Worm (Caenorhabditis elegans): ENCODE measurements around the gene F07E5.9.

The F07E5.9 gene

DNA sequence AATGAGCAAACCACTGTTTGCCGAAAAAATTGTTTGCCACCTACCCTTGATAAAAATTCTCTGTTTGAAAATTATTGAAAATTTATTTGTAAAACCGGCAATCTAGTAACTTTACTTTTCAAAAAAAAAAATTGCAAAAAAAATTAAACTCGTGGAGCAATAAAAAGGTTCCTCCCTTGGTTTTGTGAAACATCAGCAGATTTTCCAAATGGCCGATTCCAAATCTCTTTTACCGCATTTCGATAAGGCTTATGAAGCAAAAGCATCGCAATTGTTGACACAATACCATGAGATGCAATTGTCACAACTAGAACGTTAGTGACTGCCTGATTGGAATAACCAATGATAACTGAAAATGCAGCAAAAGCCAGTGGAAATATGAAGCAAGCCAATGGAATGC, 34.2 kb upstream of the F07E5.9 start:
- no peak for TF ChIP-seq sdz-38 (tag; optimal IDR thresholded peaks at IDR 0.05)
- TF ChIP-seq Y67H2A.10 (GFP tag; conservative IDR thresholded peaks at IDR 0.05) = no peak
- no peak for TF ChIP-seq Y53F4B.3 (GFP tag; IDR thresholded peaks at IDR 0.05)
- TF ChIP-seq Y79H2A.3 (GFP tag; conservative IDR thresholded peaks at IDR 0.05) = no peak
- TF ChIP-seq F22D6.2 (tag; optimal IDR thresholded peaks at IDR 0.05) = no peak
- no peak for TF ChIP-seq lin-54 (GFP tag; optimal IDR thresholded peaks at IDR 0.05)
- no peak for TF ChIP-seq nhr-120 (GFP tag; IDR thresholded peaks at IDR 0.05)
- TF ChIP-seq Y56A3A.18 (GFP tag; IDR thresholded peaks at IDR 0.05) = no peak

DNA sequence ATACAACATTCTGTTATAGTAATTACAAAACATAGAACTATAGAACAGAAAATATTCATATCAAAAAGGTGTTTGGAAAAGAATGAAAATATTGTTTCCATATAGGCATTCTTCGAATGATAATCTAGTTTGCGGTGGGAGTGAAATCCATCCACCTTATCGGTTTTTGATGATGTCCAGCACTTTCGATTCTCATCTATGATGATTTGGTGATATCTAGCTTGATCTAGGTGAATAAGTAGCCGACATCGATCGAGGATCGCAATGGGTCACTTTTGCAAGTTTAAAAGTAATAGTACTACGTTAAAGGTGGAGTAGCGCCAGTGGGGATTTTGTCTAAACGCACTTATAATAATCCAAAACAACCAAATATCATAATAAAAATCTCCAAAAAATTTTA, 32.6 kb upstream of the F07E5.9 start, which contains the start of gene R52.6:
R52.6 (minus strand) TSS at position 101 of the 400 bp plus-strand sequence.
- TF ChIP-seq egl-44 (GFP tag; IDR thresholded peaks at IDR 0.05) (no peak), chd-7 (tag; optimal IDR thresholded peaks at IDR 0.05) (no peak), zim-3 (tag; optimal IDR thresholded peaks at IDR 0.05) (no peak), ztf-22 (GFP tag; optimal IDR thresholded peaks at IDR 0.05) (no peak)

DNA sequence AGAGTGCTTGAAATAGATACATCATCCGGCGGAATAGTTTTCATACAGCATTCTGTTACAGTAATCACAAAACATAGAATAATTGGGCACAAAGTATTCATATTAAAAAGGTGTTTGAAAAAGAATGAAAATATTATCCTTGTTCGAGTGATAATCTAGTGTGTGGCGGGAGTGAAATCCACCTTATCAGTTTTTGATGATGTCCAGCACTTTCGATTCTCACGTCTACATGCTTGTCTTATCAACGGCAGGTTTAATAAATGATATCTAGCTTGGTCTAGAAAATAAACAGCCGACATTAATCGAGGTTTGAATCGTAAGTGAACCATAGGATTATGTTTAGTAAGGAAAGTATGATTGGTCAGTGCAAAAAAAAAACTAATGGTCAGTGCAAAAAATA, 29.6 kb upstream of the F07E5.9 start, which contains the start of gene R52.5:
R52.5 (minus strand) TSS at position 101 of the 400 bp plus-strand sequence.
- no peak for TF ChIP-seq madf-10 (tag; optimal IDR thresholded peaks at IDR 0.05)
- TF ChIP-seq lir-1 (GFP tag; conservative IDR thresholded peaks at IDR 0.05) = no peak
- TF ChIP-seq him-1 (tag; optimal IDR thresholded peaks at IDR 0.05) = peak; percentile 52
- TF ChIP-seq nhr-80 (tag; optimal IDR thresholded peaks at IDR 0.05) = no peak
- TF ChIP-seq F33H1.4 (GFP tag; IDR thresholded peaks at IDR 0.05) = no peak
- TF ChIP-seq ztf-6 (GFP tag; IDR thresholded peaks at IDR 0.05) = no peak
- no peak for TF ChIP-seq snpc-1.3 (tag; optimal IDR thresholded peaks at IDR 0.05; ENCODE audit: insufficient read depth)
- no peak for TF ChIP-seq dpff-1 (tag; optimal IDR thresholded peaks at IDR 0.05)

DNA sequence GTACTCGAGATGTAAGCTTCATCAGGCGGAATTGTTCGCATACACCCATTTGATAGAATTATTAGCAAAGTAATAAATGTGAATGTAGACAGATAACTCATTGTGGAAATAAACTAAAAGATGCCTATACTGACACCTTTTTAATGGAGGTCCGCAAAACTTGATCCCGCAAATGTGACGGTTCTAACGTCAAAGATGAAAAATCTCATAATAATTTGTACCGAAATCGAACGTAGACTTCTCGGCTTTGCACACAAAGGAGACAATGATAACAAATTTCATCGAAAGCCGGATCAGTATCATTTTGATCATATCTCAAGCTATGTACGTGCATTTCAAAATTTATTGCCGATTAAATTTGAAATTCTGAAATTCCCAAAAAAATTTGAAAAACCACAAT, 28.0 kb upstream of the F07E5.9 start, which contains the start of gene R52.4:
R52.4 (minus strand) TSS at position 101 of the 400 bp plus-strand sequence.
- TF ChIP-seq lir-1 (GFP tag; conservative IDR thresholded peaks at IDR 0.05) (no peak), lin-54 (GFP tag; optimal IDR thresholded peaks at IDR 0.05) (no peak), K12H6.12 (tag; optimal IDR thresholded peaks at IDR 0.05) (no peak), egrh-3 (GFP tag; IDR thresholded peaks at IDR 0.05) (no peak), dpl-1 (GFP tag; optimal IDR thresholded peaks at IDR 0.05) (no peak), lin-40 (tag; optimal IDR thresholded peaks at IDR 0.05) (no peak), atf-7 (tag; optimal IDR thresholded peaks at IDR 0.05) (no peak), snpc-4 (GFP tag; optimal IDR thresholded peaks at IDR 0.05) (no peak), snpc-4 (tag; optimal IDR thresholded peaks at IDR 0.05) (no peak), aptf-3 (GFP tag; IDR thresholded peaks at IDR 0.05) (no peak), F55B11.4 (tag; optimal IDR thresholded peaks at IDR 0.05; ENCODE audit: borderline replicate concordance, insufficient read depth) (no peak), attf-5 (GFP tag; optimal IDR thresholded peaks at IDR 0.05) (no peak), B0035.1 (tag; optimal IDR thresholded peaks at IDR 0.05) (no peak), gei-17 (GFP tag; optimal IDR thresholded peaks at IDR 0.05) (no peak), zfh-2 (GFP tag; conservative IDR thresholded peaks at IDR 0.05) (no peak), snpc-1.3 (tag; optimal IDR thresholded peaks at IDR 0.05; ENCODE audit: insufficient read depth) (no peak), F52B5.7 (tag; optimal IDR thresholded peaks at IDR 0.05) (no peak)
